Worm (Caenorhabditis elegans): ENCODE measurements around the gene aagr-3.

aagr-3 gene

DNA sequence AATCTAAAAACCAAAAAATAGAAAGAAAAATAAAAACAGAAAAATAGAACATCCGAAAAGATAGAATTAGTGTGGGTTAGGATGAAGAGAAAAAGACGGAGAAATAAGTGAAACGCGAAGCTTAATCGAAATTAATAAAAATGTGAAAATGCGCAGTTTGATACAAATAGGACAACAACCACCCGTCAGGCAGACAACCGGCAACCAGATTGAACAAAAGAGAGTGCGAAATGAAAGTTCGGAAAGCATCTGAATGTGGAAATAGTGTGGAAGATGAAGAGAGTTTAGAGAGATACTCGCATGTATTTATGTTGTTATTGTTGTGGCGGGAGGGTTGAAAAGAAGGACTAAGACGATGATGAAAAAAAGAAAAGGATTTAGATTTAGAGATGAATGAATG is 29.1 kb upstream of the aagr-3 start:
- TF ChIP-seq F13H6.1 (tag; optimal IDR thresholded peaks at IDR 0.05) (no peak), mdl-1 (tag; optimal IDR thresholded peaks at IDR 0.05) (no peak), R02D3.7 (tag; optimal IDR thresholded peaks at IDR 0.05) (no peak), nhr-10 (tag; optimal IDR thresholded peaks at IDR 0.05) (no peak), unc-55 (GFP tag; optimal IDR thresholded peaks at IDR 0.05) (no peak), mab-5 (tag; optimal IDR thresholded peaks at IDR 0.05) (no peak), gmeb-1 (tag; optimal IDR thresholded peaks at IDR 0.05) (no peak), ztf-1 (GFP tag; conservative IDR thresholded peaks at IDR 0.05) (no peak), elt-3 (tag; optimal IDR thresholded peaks at IDR 0.05) (no peak), nhr-237 (tag; optimal IDR thresholded peaks at IDR 0.05) (no peak), zag-1 (tag; optimal IDR thresholded peaks at IDR 0.05) (no peak), C34F6.9 (tag; optimal IDR thresholded peaks at IDR 0.05) (no peak), unc-39 (tag; optimal IDR thresholded peaks at IDR 0.05) (no peak), alr-1 (tag; optimal IDR thresholded peaks at IDR 0.05) (no peak)

ce11 chrV:9757884-9758283 is 28.6 kb upstream of the aagr-3 start, which contains the start of gene F58E6.11:
Gene F58E6.11 (minus strand): TSS chrV:9757984.
- TF ChIP-seq nhr-21 (tag; optimal IDR thresholded peaks at IDR 0.05) (no peak), fos-1 (tag; optimal IDR thresholded peaks at IDR 0.05) (no peak), ztf-11 (tag; optimal IDR thresholded peaks at IDR 0.05) (no peak), nhr-25 (tag; optimal IDR thresholded peaks at IDR 0.05) (no peak), ama-1 (optimal IDR thresholded peaks at IDR 0.05) (no peak), F13H6.1 (tag; optimal IDR thresholded peaks at IDR 0.05) (no peak), unc-55 (GFP tag; optimal IDR thresholded peaks at IDR 0.05) (no peak), egl-27 (tag; optimal IDR thresholded peaks at IDR 0.05) (no peak), elt-3 (tag; optimal IDR thresholded peaks at IDR 0.05) (no peak), snpc-4 (tag; optimal IDR thresholded peaks at IDR 0.05) (no peak), mbf-1 (tag; optimal IDR thresholded peaks at IDR 0.05) (no peak), Y55F3AM.14 (GFP tag; optimal IDR thresholded peaks at IDR 0.05) (no peak), aly-2 (tag; optimal IDR thresholded peaks at IDR 0.05) (no peak), blmp-1 (tag; optimal IDR thresholded peaks at IDR 0.05; ENCODE audit: insufficient read depth) (no peak), skn-1 (tag; optimal IDR thresholded peaks at IDR 0.05) (no peak)

DNA sequence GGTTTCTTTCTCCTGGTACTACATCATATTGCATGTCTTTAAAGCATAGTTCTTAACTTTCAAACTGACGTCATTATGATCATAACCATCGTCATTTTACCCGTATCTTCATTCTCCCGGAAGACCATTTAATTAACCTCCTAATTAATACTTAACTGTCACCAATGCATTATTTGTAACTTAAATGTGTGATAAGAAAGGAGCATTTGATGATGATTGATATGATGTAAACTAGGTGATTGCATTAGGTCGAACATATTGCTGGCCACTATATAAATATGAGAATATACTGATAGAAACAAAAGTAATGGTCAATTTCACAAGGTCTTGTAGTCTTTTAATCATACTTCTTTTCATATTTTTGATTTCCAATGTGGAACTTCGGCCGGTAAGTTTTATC is 26.9 kb upstream of the aagr-3 start, which contains the start of gene hrg-3:
TSS of gene hrg-3 (plus strand) at position 227 of the 400 bp plus-strand sequence.
- TF ChIP-seq ama-1 (optimal IDR thresholded peaks at IDR 0.05): no peak
- TF ChIP-seq crh-2 (tag; optimal IDR thresholded peaks at IDR 0.05): peak; percentile 50
- TF ChIP-seq fos-1 (tag; optimal IDR thresholded peaks at IDR 0.05): peak; percentile 81
- TF ChIP-seq lin-13 (GFP tag; optimal IDR thresholded peaks at IDR 0.05): peak; percentile 9
- peak; percentile 59 for TF ChIP-seq sma-9 (GFP tag; optimal IDR thresholded peaks at IDR 0.05)
- TF ChIP-seq sma-9 (tag; optimal IDR thresholded peaks at IDR 0.05): no peak
- no peak for TF ChIP-seq snpc-4 (tag; optimal IDR thresholded peaks at IDR 0.05)
- peak; percentile 34 for TF ChIP-seq nhr-129 (tag; optimal IDR thresholded peaks at IDR 0.05)

DNA sequence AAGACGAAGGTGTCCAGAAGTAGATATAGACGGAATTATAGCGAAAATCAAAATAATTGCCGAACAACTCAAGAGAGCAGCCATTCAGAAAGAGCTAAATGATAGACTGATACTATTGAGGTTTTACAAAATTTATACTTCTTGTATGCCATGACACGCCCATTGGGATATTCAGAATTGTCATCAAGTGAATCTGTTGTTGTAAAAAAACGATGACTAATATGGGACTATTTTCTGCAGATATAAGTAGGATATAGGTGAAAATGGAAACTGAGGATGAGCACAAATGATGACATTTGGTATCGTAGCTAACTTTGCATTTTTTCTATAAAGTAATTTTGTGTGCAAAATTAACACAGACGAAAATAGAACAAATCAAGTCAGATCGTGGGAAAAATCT is 26.4 kb upstream of the aagr-3 start, which contains the start of gene F58E6.8:
TSS of gene F58E6.8 (minus strand) at position 101 of the 400 bp plus-strand sequence.
- TF ChIP-seq sem-4 (tag; optimal IDR thresholded peaks at IDR 0.05) (no peak), mab-5 (tag; optimal IDR thresholded peaks at IDR 0.05) (no peak), gmeb-1 (tag; optimal IDR thresholded peaks at IDR 0.05) (no peak)

- TF ChIP-seq aly-2 (tag; optimal IDR thresholded peaks at IDR 0.05) (no peak), F13H6.1 (tag; optimal IDR thresholded peaks at IDR 0.05) (no peak), mdl-1 (tag; optimal IDR thresholded peaks at IDR 0.05) (no peak), skn-1 (tag; optimal IDR thresholded peaks at IDR 0.05) (no peak), sem-4 (tag; optimal IDR thresholded peaks at IDR 0.05) (no peak)
Measured at ce11 chrV:9754459-9754858, 25.1 kb upstream of the aagr-3 start, which contains the start of gene F58E6.5. Gene F58E6.5 (minus strand): TSS chrV:9754559.

- no peak for TF ChIP-seq elt-3 (tag; optimal IDR thresholded peaks at IDR 0.05)
Measured at ce11 chrV:9753554-9753953, 24.2 kb upstream of the aagr-3 start.
